Worm (Caenorhabditis elegans): ENCODE results near the gene C01G12.16.

The C01G12.16 gene

ce11 chrIII:4193659-4194103, 32.6 kb downstream of the C01G12.16 start, which contains the start of gene xbp-1 (continued):
- peak; percentile 87 for TF ChIP-seq egl-27 (tag; optimal IDR thresholded peaks at IDR 0.05)
- no peak for TF ChIP-seq nhr-12 (tag; optimal IDR thresholded peaks at IDR 0.05)
- peak; percentile 99 for TF ChIP-seq C34F6.9 (tag; optimal IDR thresholded peaks at IDR 0.05)
- TF ChIP-seq mab-5 (tag; optimal IDR thresholded peaks at IDR 0.05) = peak; percentile 55
- no peak for TF ChIP-seq nhr-237 (tag; optimal IDR thresholded peaks at IDR 0.05)
- TF ChIP-seq fos-1 (tag; optimal IDR thresholded peaks at IDR 0.05) = peak; percentile 99
- no peak for TF ChIP-seq nhr-77 (tag; optimal IDR thresholded peaks at IDR 0.05)
- no peak for TF ChIP-seq elt-3 (tag; optimal IDR thresholded peaks at IDR 0.05)
- no peak for TF ChIP-seq unc-62 (GFP tag; optimal IDR thresholded peaks at IDR 0.05)
- TF ChIP-seq unc-39 (tag; optimal IDR thresholded peaks at IDR 0.05) = no peak
- TF ChIP-seq ama-1 (optimal IDR thresholded peaks at IDR 0.05) = peak; percentile 92
- TF ChIP-seq R02D3.7 (tag; optimal IDR thresholded peaks at IDR 0.05) = no peak
- TF ChIP-seq lin-39 (tag; optimal IDR thresholded peaks at IDR 0.05) = no peak
- no peak for TF ChIP-seq dmd-4 (tag; optimal IDR thresholded peaks at IDR 0.05)

DNA sequence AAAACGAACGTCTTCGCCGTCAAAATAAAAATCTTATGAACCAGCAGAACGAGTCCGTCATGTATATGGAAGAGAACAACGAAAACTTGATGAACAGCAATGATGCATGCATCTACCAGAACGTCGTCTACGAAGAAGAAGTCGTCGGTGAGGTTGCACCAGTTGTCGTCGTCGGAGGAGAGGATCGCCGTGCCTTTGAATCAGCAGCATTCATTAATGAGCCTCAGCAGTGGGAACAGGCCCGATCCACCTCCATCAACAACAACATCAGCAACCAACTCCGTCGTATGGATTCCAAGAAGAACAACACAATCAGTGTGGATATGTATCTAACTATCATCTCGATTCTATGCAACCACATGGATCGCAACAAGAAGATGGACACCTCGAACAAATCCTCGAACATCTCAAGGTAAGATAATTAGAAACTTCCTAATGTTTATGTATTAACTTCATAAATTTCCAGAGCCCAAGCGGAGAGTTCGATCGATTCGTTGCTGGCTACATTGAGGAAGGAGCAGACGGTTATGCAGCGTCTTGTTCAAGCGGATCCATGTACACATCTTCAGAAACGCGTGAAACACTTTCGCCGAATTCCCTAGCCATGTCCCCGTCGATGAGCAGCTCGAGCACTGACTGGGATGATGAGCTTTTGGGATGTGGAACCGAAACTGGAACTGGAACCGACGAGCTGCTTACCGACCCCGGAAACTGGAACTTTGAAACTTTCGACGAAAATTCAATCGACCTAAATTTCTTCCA, 33.5 kb downstream of the C01G12.16 start:
- no peak for TF ChIP-seq ama-1 (optimal IDR thresholded peaks at IDR 0.05)
- TF ChIP-seq lsy-2 (tag; optimal IDR thresholded peaks at IDR 0.05) = no peak
- TF ChIP-seq lin-13 (GFP tag; optimal IDR thresholded peaks at IDR 0.05) = peak; percentile 19
- TF ChIP-seq ztf-11 (tag; optimal IDR thresholded peaks at IDR 0.05) = no peak

DNA sequence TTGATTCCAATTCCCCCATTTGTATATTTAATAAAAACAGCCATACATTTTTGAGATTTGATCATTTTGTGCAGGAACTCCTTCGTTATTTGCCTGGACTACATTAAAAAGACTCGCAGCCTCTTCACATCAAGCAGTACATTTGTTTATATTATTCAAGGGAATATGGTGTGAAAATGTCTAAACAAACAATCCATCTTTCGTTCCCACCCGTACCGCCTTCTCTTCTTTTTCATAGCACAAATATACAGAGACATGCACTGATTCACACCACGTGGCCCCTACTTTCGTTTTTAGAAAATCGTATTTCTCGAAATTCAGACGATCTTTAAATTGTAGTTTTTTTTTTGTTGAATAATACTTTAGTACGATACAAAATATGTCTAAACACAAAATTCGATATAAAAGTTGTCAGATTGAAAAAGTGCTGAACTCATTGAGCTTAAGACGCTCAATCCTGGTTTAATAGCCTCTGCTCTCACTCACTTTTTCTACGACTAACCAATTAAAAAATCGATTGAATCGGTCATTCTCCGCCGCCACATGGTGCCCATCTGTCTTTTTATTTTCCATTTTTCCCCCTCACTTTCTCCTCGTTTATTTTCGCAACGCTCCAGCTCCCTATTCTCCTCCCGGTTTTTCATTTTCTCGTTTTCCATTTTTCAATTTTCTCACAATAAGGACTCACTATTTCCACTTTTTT, 34.4 kb downstream of the C01G12.16 start:
- TF ChIP-seq nhr-11 (tag; optimal IDR thresholded peaks at IDR 0.05) (no peak), skn-1 (tag; optimal IDR thresholded peaks at IDR 0.05) (no peak), ama-1 (optimal IDR thresholded peaks at IDR 0.05) (peak; percentile 91), unc-55 (GFP tag; optimal IDR thresholded peaks at IDR 0.05) (peak; percentile 31), Y55F3AM.14 (GFP tag; optimal IDR thresholded peaks at IDR 0.05) (peak; percentile 38), ztf-4 (tag; optimal IDR thresholded peaks at IDR 0.05) (peak; percentile 88), lin-13 (GFP tag; optimal IDR thresholded peaks at IDR 0.05) (peak; percentile 68), zag-1 (tag; optimal IDR thresholded peaks at IDR 0.05) (peak; percentile 10), sma-9 (GFP tag; optimal IDR thresholded peaks at IDR 0.05) (peak; percentile 40), sma-9 (tag; optimal IDR thresholded peaks at IDR 0.05) (no peak), fos-1 (tag; optimal IDR thresholded peaks at IDR 0.05) (peak; percentile 5), nhr-23 (tag; optimal IDR thresholded peaks at IDR 0.05) (no peak), nhr-6 (tag; optimal IDR thresholded peaks at IDR 0.05) (peak; percentile 28), nhr-129 (tag; optimal IDR thresholded peaks at IDR 0.05) (peak; percentile 56), gmeb-1 (tag; optimal IDR thresholded peaks at IDR 0.05) (peak; percentile 50), nhr-237 (tag; optimal IDR thresholded peaks at IDR 0.05) (no peak), sma-3 (GFP tag; optimal IDR thresholded peaks at IDR 0.05) (peak; percentile 30), nhr-10 (tag; optimal IDR thresholded peaks at IDR 0.05) (no peak), R02D3.7 (tag; optimal IDR thresholded peaks at IDR 0.05) (no peak), lsy-2 (tag; optimal IDR thresholded peaks at IDR 0.05) (peak; percentile 44 to 70), aly-2 (tag; optimal IDR thresholded peaks at IDR 0.05) (no peak), nhr-21 (tag; optimal IDR thresholded peaks at IDR 0.05) (peak; percentile 82), ztf-11 (tag; optimal IDR thresholded peaks at IDR 0.05) (no peak), nhr-25 (tag; optimal IDR thresholded peaks at IDR 0.05) (peak; percentile 38), F13H6.1 (tag; optimal IDR thresholded peaks at IDR 0.05) (peak; percentile 21), crh-2 (tag; optimal IDR thresholded peaks at IDR 0.05) (peak; percentile 72)

ce11 chrIII:4196301-4196987, 35.4 kb downstream of the C01G12.16 start:
- TF ChIP-seq nhr-129 (tag; optimal IDR thresholded peaks at IDR 0.05) = peak; percentile 58
- no peak for TF ChIP-seq nhr-12 (tag; optimal IDR thresholded peaks at IDR 0.05)
- peak; percentile 46 for TF ChIP-seq lin-13 (GFP tag; optimal IDR thresholded peaks at IDR 0.05)
- peak; percentile 60 for TF ChIP-seq sma-9 (GFP tag; optimal IDR thresholded peaks at IDR 0.05)
- no peak for TF ChIP-seq sma-9 (tag; optimal IDR thresholded peaks at IDR 0.05)
- no peak for TF ChIP-seq zag-1 (tag; optimal IDR thresholded peaks at IDR 0.05)
- TF ChIP-seq aly-2 (tag; optimal IDR thresholded peaks at IDR 0.05) = no peak
- TF ChIP-seq peb-1 (tag; optimal IDR thresholded peaks at IDR 0.05) = no peak
- peak; percentile 44 for TF ChIP-seq mab-5 (tag; optimal IDR thresholded peaks at IDR 0.05)
- TF ChIP-seq mdl-1 (tag; optimal IDR thresholded peaks at IDR 0.05) = peak; percentile 89 to 91
- no peak for TF ChIP-seq unc-39 (tag; optimal IDR thresholded peaks at IDR 0.05)
- TF ChIP-seq nhr-11 (tag; optimal IDR thresholded peaks at IDR 0.05) = no peak
- no peak for TF ChIP-seq nhr-23 (tag; optimal IDR thresholded peaks at IDR 0.05)
- TF ChIP-seq egl-27 (tag; optimal IDR thresholded peaks at IDR 0.05) = no peak
- TF ChIP-seq nhr-21 (tag; optimal IDR thresholded peaks at IDR 0.05) = peak; percentile 22
- no peak for TF ChIP-seq nhr-25 (tag; optimal IDR thresholded peaks at IDR 0.05)
- peak; percentile 46 for TF ChIP-seq ama-1 (optimal IDR thresholded peaks at IDR 0.05)
- no peak for TF ChIP-seq sem-4 (tag; optimal IDR thresholded peaks at IDR 0.05)
- TF ChIP-seq F13H6.1 (tag; optimal IDR thresholded peaks at IDR 0.05) = peak; percentile 22
- TF ChIP-seq lin-11 (tag; optimal IDR thresholded peaks at IDR 0.05) = peak; percentile 47
- no peak for TF ChIP-seq R02D3.7 (tag; optimal IDR thresholded peaks at IDR 0.05)
- no peak for TF ChIP-seq nhr-6 (tag; optimal IDR thresholded peaks at IDR 0.05)
- no peak for TF ChIP-seq blmp-1 (tag; optimal IDR thresholded peaks at IDR 0.05; ENCODE audit: insufficient read depth)
- no peak for TF ChIP-seq Y55F3AM.14 (GFP tag; optimal IDR thresholded peaks at IDR 0.05)
- peak; percentile 25 for TF ChIP-seq fos-1 (tag; optimal IDR thresholded peaks at IDR 0.05)
- no peak for TF ChIP-seq nhr-237 (tag; optimal IDR thresholded peaks at IDR 0.05)
